Fruit fly (Drosophila melanogaster) whole organism: ENCODE measurements around the gene Nha1.

Source experiments
- CG8478 ChIP-seq: fragments of >200 bp; optimal IDR thresholded peaks from 2 replicates; lab custom pipeline; 2018; ENCODE audit warnings: inconsistent platforms
- EcR ChIP-seq, 2 experiments: fragments of >200 bp; optimal IDR thresholded peaks; 2 replicates each; lab custom pipeline; 2017; ENCODE audit warnings: missing biosample characterization in 2 of 2, missing genetic modification characterization in 2 of 2, missing genetic modification reagents in 2 of 2
- pan ChIP-seq: fragments of >200 bp; optimal IDR thresholded peaks from 2 replicates; lab custom pipeline; 2017
- usp ChIP-seq: fragments of >200 bp; optimal IDR thresholded peaks from 2 replicates; lab custom pipeline; 2017; ENCODE audit warnings: missing biosample characterization, missing genetic modification characterization, mixed read lengths

- TF ChIP-seq pan (lab: Kevin White, UChicago): no peak
- no peak for TF ChIP-seq usp (GFP tag; lab: Kevin White, UChicago)
- no peak for TF ChIP-seq EcR (GFP tag; optimal IDR thresholded peaks at IDR 0.05; lab: Kevin White, UChicago)
- TF ChIP-seq CG8478 (lab: Kevin White, UChicago): no peak
Measured at dm6 chr2L:6916345-6916744, 46.2 kb upstream of the Nha1 start, which contains the start of gene CG32829.
